Worm (Caenorhabditis elegans) whole organism, L4 larva: ENCODE data around the gene ugtp-1.

Experiments
- aly-2 ChIP-seq: sonication (generic microtip); optimal IDR thresholded peaks from 2 replicates; lab custom pipeline; 2018; ENCODE audit warnings: missing biosample characterization, missing genetic modification characterization
- nhr-25 ChIP-seq: sonication (generic microtip); optimal IDR thresholded peaks from 2 replicates; lab custom pipeline; 2017; ENCODE audit warnings: missing genetic modification characterization, mild to moderate bottlenecking, missing compliant biosample characterization, antibody characterized with exemption, moderate library complexity, borderline replicate concordance; ENCODE audit not compliant: insufficient read depth
- zip-11 ChIP-seq: fragments of 200-800 bp; sonication (Bioruptor generic); IDR thresholded peaks from 2 replicates; pipeline ENCODE4 v1.3.6; 2022; ENCODE audit warnings: missing genetic modification characterization, missing compliant biosample characterization

DNA sequence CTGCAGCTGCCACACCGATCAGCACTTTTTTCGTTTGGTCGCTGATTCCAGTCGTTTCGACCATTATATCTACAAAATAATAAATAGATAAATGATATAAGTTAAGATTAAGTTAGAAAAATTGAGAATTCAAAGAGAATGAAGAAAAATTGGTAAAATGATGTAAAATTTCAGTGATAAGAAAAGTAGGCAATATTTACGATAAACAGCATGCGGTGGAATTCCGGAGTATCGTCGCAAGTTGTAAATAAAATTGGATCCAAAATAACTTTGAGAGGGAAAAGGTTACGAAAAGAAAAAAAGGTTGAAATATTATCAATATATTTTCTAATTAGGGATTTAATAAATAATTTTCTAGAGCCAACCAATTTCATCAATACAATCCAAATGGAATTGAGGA is 4.2 kb upstream of the ugtp-1 start, which contains the start of gene tomm-70:
- no peak for TF ChIP-seq zip-11 (GFP tag; lab: Robert Waterston, UW)
- TF ChIP-seq nhr-25: no peak
- TF ChIP-seq aly-2 (tag; lab: Kevin White, UChicago): no peak
